Worm (Caenorhabditis elegans): ENCODE results near the gene clec-205.

DNA sequence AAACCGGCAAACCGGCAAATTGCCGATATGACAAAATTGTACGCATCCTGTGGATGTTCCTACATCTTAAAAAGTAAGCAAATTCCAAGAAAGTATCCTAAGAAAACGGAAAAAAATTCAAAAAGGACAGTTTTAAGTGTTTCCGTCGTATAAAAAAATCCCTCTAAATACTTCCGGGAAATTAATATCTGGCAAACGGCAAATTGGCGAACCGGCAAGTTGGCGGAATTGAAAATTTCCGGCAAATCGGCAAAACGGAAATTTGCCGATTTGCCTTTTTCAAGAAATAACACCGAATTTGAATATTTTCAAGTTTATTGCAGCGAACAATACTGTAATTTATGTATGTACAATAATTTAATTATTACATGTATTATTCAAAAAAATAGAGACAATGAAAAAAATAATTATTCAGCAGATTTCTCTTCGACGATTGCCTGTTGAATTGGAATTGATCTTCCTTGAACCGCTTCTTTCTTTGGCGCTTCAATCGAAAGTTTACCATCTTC, 43.4 kb downstream of the clec-205 start:
- TF ChIP-seq rnt-1 (tag; optimal IDR thresholded peaks at IDR 0.05) (no peak), pag-3 (tag; optimal IDR thresholded peaks at IDR 0.05; ENCODE audit: borderline replicate concordance) (no peak), unc-55 (GFP tag; optimal IDR thresholded peaks at IDR 0.05) (no peak), T23F11.4 (GFP tag; optimal IDR thresholded peaks at IDR 0.05) (no peak), ceh-22 (tag; optimal IDR thresholded peaks at IDR 0.05) (no peak), fkh-6 (tag; optimal IDR thresholded peaks at IDR 0.05) (no peak)
